Fruit fly (Drosophila melanogaster) whole organism, prepupa: ENCODE results near the gene CG14054.

ENCODE experiments used
- CG10669 ChIP-seq: fragments of 200-800 bp; sonication (Bioruptor generic); optimal IDR thresholded peaks from 3 replicates; lab custom pipeline; 2018; ENCODE audit warnings: missing biosample characterization, mild to moderate bottlenecking, missing genetic modification characterization, moderate library complexity
- CG11902 ChIP-seq: fragments of 200-800 bp; sonication (Bioruptor generic); optimal IDR thresholded peaks from 3 replicates; lab custom pipeline; 2016; ENCODE audit warnings: missing biosample characterization, missing genetic modification characterization
- CG32006 ChIP-seq: fragments of 200-800 bp; sonication (Bioruptor generic); optimal IDR thresholded peaks from 3 replicates; lab custom pipeline; 2017; ENCODE audit warnings: missing biosample characterization, mild to moderate bottlenecking, missing genetic modification characterization
- CG8632 ChIP-seq: fragments of 200-800 bp; sonication (Bioruptor generic); optimal IDR thresholded peaks from 3 replicates; lab custom pipeline; 2016; ENCODE audit warnings: missing biosample characterization, missing genetic modification characterization
- Eip78C ChIP-seq: fragments of 200-800 bp; sonication (Bioruptor generic); peaks from one replicate; lab custom pipeline; 2016; ENCODE audit warnings: missing biosample characterization, missing genetic modification characterization
- Gug ChIP-seq: fragments of 200-800 bp; sonication (Bioruptor generic); IDR thresholded peaks from 2 replicates; pipeline ENCODE4 v1.3.6; 2022; ENCODE audit warnings: missing biosample characterization, missing genetic modification characterization
- Lpt ChIP-seq: fragments of 200-800 bp; sonication (Bioruptor generic); optimal IDR thresholded peaks from 3 replicates; lab custom pipeline; 2016; ENCODE audit warnings: missing biosample characterization, missing genetic modification characterization
- OdsH ChIP-seq: fragments of 200-800 bp; sonication (Bioruptor generic); optimal IDR thresholded peaks from 3 replicates; lab custom pipeline; 2016; ENCODE audit warnings: missing biosample characterization, missing genetic modification characterization
- cyc ChIP-seq: fragments of 200-800 bp; sonication (Bioruptor generic); optimal IDR thresholded peaks from 3 replicates; lab custom pipeline; 2016; ENCODE audit warnings: missing biosample characterization, missing genetic modification characterization
- eg ChIP-seq: fragments of 200-800 bp; sonication (Bioruptor generic); IDR thresholded peaks from 3 replicates; pipeline ENCODE4 v1.3.6; 2022; ENCODE audit warnings: missing biosample characterization, missing genetic modification characterization
- lz ChIP-seq: fragments of 200-800 bp; sonication (Bioruptor generic); optimal IDR thresholded peaks from 3 replicates; lab custom pipeline; 2016; ENCODE audit warnings: missing biosample characterization, missing genetic modification characterization
- pdm3 ChIP-seq: fragments of 200-800 bp; sonication (Bioruptor generic); optimal IDR thresholded peaks from 3 replicates; lab custom pipeline; 2016; ENCODE audit warnings: missing biosample characterization, missing genetic modification characterization
- ss ChIP-seq, 2 experiments: fragments of 200-800 bp; sonication (Bioruptor generic); optimal IDR thresholded peaks; 2 replicates in 1 of 2; 3 replicates in 1 of 2; lab custom pipeline; 2017 to 2018; ENCODE audit warnings: mild to moderate bottlenecking in 2 of 2, missing biosample characterization in 2 of 2, missing genetic modification characterization in 2 of 2, moderate library complexity in 1 of 2

- no peak for TF ChIP-seq CG32006 (GFP tag; lab: Kevin White, UChicago)
- no peak for TF ChIP-seq CG10669 (GFP tag; lab: Kevin White, UChicago)
- TF ChIP-seq lz (GFP tag; lab: Kevin White, UChicago), result no peak
- no peak for TF ChIP-seq eg
- no peak for TF ChIP-seq Eip78C (GFP tag; lab: Kevin White, UChicago)
- TF ChIP-seq Lpt (GFP tag; lab: Kevin White, UChicago), result no peak
- no peak for TF ChIP-seq pdm3 (GFP tag; lab: Kevin White, UChicago)
- no peak for TF ChIP-seq Gug
- TF ChIP-seq CG8632 (GFP tag; lab: Kevin White, UChicago), result no peak
- no peak for TF ChIP-seq CG11902
- TF ChIP-seq ss (GFP tag; optimal IDR thresholded peaks at IDR 0.05; lab: Kevin White, UChicago), result no peak
- TF ChIP-seq cyc (GFP tag; lab: Kevin White, UChicago), result no peak
- no peak for TF ChIP-seq OdsH (GFP tag; lab: Kevin White, UChicago)
Observed at dm6 chrX:2103859-2104258, 37.7 kb upstream of the CG14054 start.
